Worm (Caenorhabditis elegans) whole organism, young adult: Measurements from ENCODE around the gene plk-3.

ENCODE experiments used
- B0336.3 ChIP-seq: fragments of 200-800 bp; sonication (Bioruptor generic); IDR thresholded peaks from 2 replicates; pipeline ENCODE4 v1.3.6; 2022; ENCODE audit warnings: missing genetic modification characterization, missing compliant biosample characterization
- C17E4.6 ChIP-seq: fragments of 200-800 bp; sonication (Bioruptor generic); IDR thresholded peaks from 2 replicates; pipeline ENCODE4 v1.3.6; 2022; ENCODE audit warnings: missing genetic modification reagents, missing genetic modification characterization, missing compliant biosample characterization
- D2030.7 ChIP-seq: fragments of 200-800 bp; sonication (Bioruptor generic); IDR thresholded peaks from 2 replicates; pipeline ENCODE4 v1.3.6; 2022; ENCODE audit warnings: missing genetic modification reagents, missing genetic modification characterization, missing compliant biosample characterization
- F22D6.2 ChIP-seq: sonication (generic microtip); optimal IDR thresholded peaks from 2 replicates; lab custom pipeline; 2016; ENCODE audit warnings: mild to moderate bottlenecking, missing genetic modification characterization, missing compliant biosample characterization
- F39B2.1 ChIP-seq: fragments of 200-800 bp; sonication (Bioruptor generic); IDR thresholded peaks from 2 replicates; pipeline ENCODE4 v1.3.6; 2022; ENCODE audit warnings: missing genetic modification reagents, missing genetic modification characterization, missing compliant biosample characterization
- F55B11.4 ChIP-seq: sonication (generic microtip); optimal IDR thresholded peaks from 2 replicates; lab custom pipeline; 2016; ENCODE audit warnings: missing compliant biosample characterization, missing genetic modification characterization, borderline replicate concordance; ENCODE audit not compliant: insufficient read depth
- F57A8.1 ChIP-seq: fragments of 200-800 bp; sonication (Bioruptor generic); optimal IDR thresholded peaks from 2 replicates; lab custom pipeline; 2018; ENCODE audit warnings: mild to moderate bottlenecking, missing genetic modification characterization, moderate library complexity, missing compliant biosample characterization
- K11D2.4 ChIP-seq: fragments of 200-800 bp; sonication (Bioruptor generic); IDR thresholded peaks from 2 replicates; pipeline ENCODE4 v1.3.6; 2022; ENCODE audit warnings: missing genetic modification reagents, missing genetic modification characterization, missing compliant biosample characterization
- Y56A3A.18 ChIP-seq: fragments of 200-800 bp; sonication (Bioruptor generic); IDR thresholded peaks from 2 replicates; pipeline ENCODE4 v1.3.6; 2022; ENCODE audit warnings: missing genetic modification reagents, missing genetic modification characterization, missing compliant biosample characterization
- Y67H2A.10 ChIP-seq: fragments of 200-800 bp; sonication (Bioruptor generic); conservative IDR thresholded peaks from 2 replicates; pipeline ENCODE4 v1.3.6; 2022; ENCODE audit warnings: missing genetic modification reagents, missing genetic modification characterization, missing compliant biosample characterization
- Y79H2A.3 ChIP-seq: fragments of 200-800 bp; sonication (Bioruptor generic); conservative IDR thresholded peaks from 2 replicates; pipeline ENCODE4 v1.3.6; 2022; ENCODE audit warnings: missing genetic modification reagents, missing genetic modification characterization, missing compliant biosample characterization
- attf-3 ChIP-seq: fragments of 200-800 bp; sonication (Bioruptor generic); conservative IDR thresholded peaks from 2 replicates; pipeline ENCODE4 v1.3.6; 2022; ENCODE audit warnings: missing genetic modification reagents, missing genetic modification characterization, missing compliant biosample characterization
- attf-6 ChIP-seq: fragments of 200-800 bp; sonication (Bioruptor generic); IDR thresholded peaks from 2 replicates; pipeline ENCODE4 v1.3.6; 2022; ENCODE audit warnings: missing genetic modification reagents, missing genetic modification characterization, missing compliant biosample characterization
- bed-2 ChIP-seq: fragments of 200-800 bp; sonication (Bioruptor generic); IDR thresholded peaks from 2 replicates; pipeline ENCODE4 v1.3.6; 2022; ENCODE audit warnings: missing genetic modification reagents, missing genetic modification characterization, missing compliant biosample characterization
- ceh-27 ChIP-seq: fragments of 200-800 bp; sonication (Bioruptor generic); optimal IDR thresholded peaks from 2 replicates; lab custom pipeline; 2018; ENCODE audit warnings: mild to moderate bottlenecking, missing genetic modification characterization, moderate library complexity, missing compliant biosample characterization
- ceh-79 ChIP-seq: sonication (generic microtip); optimal IDR thresholded peaks from 2 replicates; lab custom pipeline; 2017; ENCODE audit warnings: mild to moderate bottlenecking, missing genetic modification characterization, missing compliant biosample characterization
- chd-7 ChIP-seq: sonication (generic microtip); optimal IDR thresholded peaks from 2 replicates; lab custom pipeline; 2016; ENCODE audit warnings: mild to moderate bottlenecking, missing genetic modification characterization, moderate library complexity, missing compliant biosample characterization
- dox-1 ChIP-seq: fragments of 200-800 bp; sonication (Bioruptor generic); IDR thresholded peaks from 2 replicates; pipeline ENCODE4 v1.3.6; 2022; ENCODE audit warnings: missing genetic modification reagents, missing genetic modification characterization, missing compliant biosample characterization
- dpl-1 ChIP-seq: fragments of 150-350 bp; optimal IDR thresholded peaks from 2 replicates; lab custom pipeline; 2014; ENCODE audit warnings: missing biosample characterization, missing genetic modification reagents, missing genetic modification characterization
- efl-1 ChIP-seq: fragments of 150-350 bp; optimal IDR thresholded peaks from 2 replicates; lab custom pipeline; 2014; ENCODE audit warnings: missing biosample characterization, missing genetic modification reagents, missing genetic modification characterization
- ekl-4 ChIP-seq: fragments of 200-800 bp; sonication (Bioruptor generic); IDR thresholded peaks from 2 replicates; pipeline ENCODE4 v1.3.6; 2022; ENCODE audit warnings: missing genetic modification reagents, missing genetic modification characterization, missing compliant biosample characterization
- fkh-3 ChIP-seq: sonication (generic microtip); optimal IDR thresholded peaks from 2 replicates; lab custom pipeline; 2016; ENCODE audit warnings: mild to moderate bottlenecking, missing genetic modification characterization, missing compliant biosample characterization
- hlh-26 ChIP-seq: fragments of 200-800 bp; sonication (Bioruptor generic); conservative IDR thresholded peaks from 2 replicates; pipeline ENCODE4 v1.3.6; 2022; ENCODE audit warnings: missing genetic modification reagents, missing genetic modification characterization, missing compliant biosample characterization
- hsf-1 ChIP-seq: fragments of 200-800 bp; sonication (Bioruptor generic); IDR thresholded peaks from 2 replicates; pipeline ENCODE4 v1.3.6; 2022; ENCODE audit warnings: missing genetic modification reagents, missing genetic modification characterization, missing compliant biosample characterization
- lag-1 ChIP-seq: fragments of 200-800 bp; sonication (Bioruptor generic); IDR thresholded peaks from 2 replicates; pipeline ENCODE4 v1.3.6; 2022; ENCODE audit warnings: missing genetic modification reagents, missing genetic modification characterization, missing compliant biosample characterization
- let-607 ChIP-seq, 2 experiments: fragments of 200-800 bp in 1 of 2; sonication (Bioruptor generic) in 1 of 2; sonication (generic microtip) in 1 of 2; optimal IDR thresholded peaks; 2 replicates each; lab custom pipeline; 2016 to 2018; ENCODE audit warnings: mild to moderate bottlenecking in 2 of 2, missing compliant biosample characterization in 2 of 2, missing genetic modification characterization in 2 of 2, moderate library complexity in 2 of 2, missing genotype in 1 of 2
- lin-26 ChIP-seq: fragments of 200-800 bp; sonication (Bioruptor generic); IDR thresholded peaks from 2 replicates; pipeline ENCODE4 v1.3.6; 2022; ENCODE audit warnings: missing genetic modification reagents, missing genetic modification characterization, missing compliant biosample characterization
- lsl-1 ChIP-seq: fragments of 200-800 bp; sonication (Bioruptor generic); optimal IDR thresholded peaks from 2 replicates; lab custom pipeline; 2018; ENCODE audit warnings: mild to moderate bottlenecking, missing genetic modification characterization, moderate library complexity, missing compliant biosample characterization
- lsy-27 ChIP-seq: sonication (generic microtip); optimal IDR thresholded peaks from 2 replicates; lab custom pipeline; 2017; ENCODE audit warnings: missing genetic modification characterization, mild to moderate bottlenecking, missing compliant biosample characterization, antibody characterized with exemption, missing genotype, borderline replicate concordance; ENCODE audit not compliant: insufficient read depth
- madf-8 ChIP-seq: fragments of 200-800 bp; sonication (Bioruptor generic); conservative IDR thresholded peaks from 2 replicates; pipeline ENCODE4 v1.3.6; 2022; ENCODE audit warnings: missing genetic modification reagents, missing genetic modification characterization, missing compliant biosample characterization
- mes-4 ChIP-seq: sonication (generic microtip); optimal IDR thresholded peaks from 2 replicates; lab custom pipeline; 2016; ENCODE audit warnings: missing genotype, missing genetic modification characterization, missing compliant biosample characterization
- mxl-1 ChIP-seq: sonication (generic microtip); optimal IDR thresholded peaks from 2 replicates; lab custom pipeline; 2016; ENCODE audit warnings: missing genetic modification characterization, missing compliant biosample characterization
- nfya-2 ChIP-seq: fragments of 200-800 bp; sonication (Bioruptor generic); IDR thresholded peaks from 2 replicates; pipeline ENCODE4 v1.3.6; 2022; ENCODE audit warnings: missing genetic modification reagents, missing genetic modification characterization, missing compliant biosample characterization
- nhr-120 ChIP-seq: fragments of 200-800 bp; sonication (Bioruptor generic); IDR thresholded peaks from 2 replicates; pipeline ENCODE4 v1.3.6; 2022; ENCODE audit warnings: missing genetic modification characterization, missing compliant biosample characterization
- nhr-179 ChIP-seq: sonication (generic microtip); optimal IDR thresholded peaks from 2 replicates; lab custom pipeline; 2016; ENCODE audit warnings: mild to moderate bottlenecking, missing genetic modification characterization, missing compliant biosample characterization
- nhr-27 ChIP-seq: fragments of 200-800 bp; sonication (Bioruptor generic); optimal IDR thresholded peaks from 2 replicates; lab custom pipeline; 2018; ENCODE audit warnings: mild to moderate bottlenecking, missing genetic modification characterization, moderate library complexity, missing compliant biosample characterization
- repo-1 ChIP-seq: sonication (generic microtip); optimal IDR thresholded peaks from 2 replicates; lab custom pipeline; 2017; ENCODE audit warnings: mild to moderate bottlenecking, missing genetic modification characterization, missing compliant biosample characterization
- rpc-1 ChIP-seq, 2 experiments: fragments of 150-350 bp in 1 of 2; sonication (generic microtip) in 1 of 2; optimal IDR thresholded peaks; 2 replicates each; lab custom pipeline; 2014 to 2018; ENCODE audit warnings: missing biosample characterization in 1 of 2, missing genetic modification characterization in 1 of 2, missing genetic modification reagents in 1 of 2, missing genotype in 1 of 2
- sea-2 ChIP-seq: fragments of 200-800 bp; sonication (Bioruptor generic); IDR thresholded peaks from 2 replicates; pipeline ENCODE4 v1.3.6; 2022; ENCODE audit warnings: missing genetic modification characterization, missing compliant biosample characterization
- snpc-1.3 ChIP-seq: sonication (generic microtip); optimal IDR thresholded peaks from 2 replicates; lab custom pipeline; 2017; ENCODE audit warnings: missing genetic modification characterization, mild to moderate bottlenecking, missing compliant biosample characterization, antibody characterized with exemption, moderate library complexity, missing genotype, missing genetic modification reagents; ENCODE audit not compliant: insufficient read depth
- snpc-4 ChIP-seq, 5 experiments: fragments of 150-350 bp in 1 of 5; sonication (generic microtip) in 4 of 5; optimal IDR thresholded peaks; 2 replicates each; lab custom pipeline; 2014 to 2018; ENCODE audit warnings: missing genetic modification characterization in 5 of 5, missing biosample characterization in 3 of 5, antibody characterized with exemption in 2 of 5, mild to moderate bottlenecking in 2 of 5, missing compliant biosample characterization in 2 of 5, missing genotype in 2 of 5, moderate library complexity in 2 of 5, missing genetic modification reagents in 1 of 5
- somi-1 ChIP-seq: fragments of 200-800 bp; sonication (Bioruptor generic); optimal IDR thresholded peaks from 2 replicates; lab custom pipeline; 2018; ENCODE audit warnings: mild to moderate bottlenecking, missing genetic modification characterization, missing compliant biosample characterization
- tbp1 ChIP-seq: fragments of 200-800 bp; sonication (Bioruptor generic); optimal IDR thresholded peaks from 2 replicates; lab custom pipeline; 2018; ENCODE audit warnings: mild to moderate bottlenecking, missing genetic modification characterization, missing compliant biosample characterization
- tlf-1 ChIP-seq: fragments of 200-800 bp; sonication (Bioruptor generic); optimal IDR thresholded peaks from 2 replicates; lab custom pipeline; 2018; ENCODE audit warnings: mild to moderate bottlenecking, missing genetic modification characterization, missing compliant biosample characterization
- zim-3 ChIP-seq: sonication (generic microtip); optimal IDR thresholded peaks from 2 replicates; lab custom pipeline; 2017; ENCODE audit warnings: mild to moderate bottlenecking, missing genetic modification characterization, moderate library complexity, missing compliant biosample characterization
- ztf-26 ChIP-seq: sonication (generic microtip); optimal IDR thresholded peaks from 2 replicates; lab custom pipeline; 2017; ENCODE audit warnings: missing genetic modification characterization, missing compliant biosample characterization
- ztf-3 ChIP-seq: fragments of 200-800 bp; sonication (Bioruptor generic); optimal IDR thresholded peaks from 2 replicates; lab custom pipeline; 2018; ENCODE audit warnings: mild to moderate bottlenecking, missing genetic modification characterization, missing compliant biosample characterization

The plk-3 gene

ce11 chrIV:7510829-7511228, 37.8 kb upstream of the plk-3 start (continued):
- TF ChIP-seq C17E4.6 = no peak
- no peak for TF ChIP-seq chd-7
- TF ChIP-seq lsy-27 = no peak
- TF ChIP-seq Y79H2A.3 (GFP tag; lab: Robert Waterston, UW) = no peak
- TF ChIP-seq hsf-1 (GFP tag; lab: Robert Waterston, UW) = no peak
- TF ChIP-seq mxl-1 (tag; lab: Kevin White, UChicago) = no peak
- no peak for TF ChIP-seq rpc-1 (optimal IDR thresholded peaks at IDR 0.05; lab: Kevin White, UChicago)
- TF ChIP-seq rpc-1 (tag; optimal IDR thresholded peaks at IDR 0.05; lab: Kevin White, UChicago) = no peak
- no peak for TF ChIP-seq tlf-1 (GFP tag; lab: Kevin White, UChicago)
- TF ChIP-seq let-607 (tag; optimal IDR thresholded peaks at IDR 0.05; lab: Kevin White, UChicago) = no peak
- TF ChIP-seq bed-2 = no peak
- TF ChIP-seq ceh-79 (tag; lab: Kevin White, UChicago) = no peak
- no peak for TF ChIP-seq attf-6 (GFP tag; lab: Robert Waterston, UW)

ce11 chrIV:7508850-7509249, 35.8 kb upstream of the plk-3 start:
- TF ChIP-seq fkh-3 = no peak
- TF ChIP-seq dox-1 (GFP tag; lab: Robert Waterston, UW) = no peak
- no peak for TF ChIP-seq D2030.7 (GFP tag; lab: Robert Waterston, UW)
- no peak for TF ChIP-seq lag-1 (GFP tag; lab: Robert Waterston, UW)
- no peak for TF ChIP-seq ekl-4 (GFP tag; lab: Robert Waterston, UW)
- no peak for TF ChIP-seq snpc-1.3 (tag; lab: Kevin White, UChicago)
- TF ChIP-seq F39B2.1 (GFP tag; lab: Robert Waterston, UW) = no peak
- no peak for TF ChIP-seq nhr-120 (GFP tag; lab: Robert Waterston, UW)
- no peak for TF ChIP-seq snpc-4 (GFP tag; optimal IDR thresholded peaks at IDR 0.05; lab: Kevin White, UChicago)
- TF ChIP-seq snpc-4 (tag; optimal IDR thresholded peaks at IDR 0.05; lab: Kevin White, UChicago) = no peak
- no peak for TF ChIP-seq ceh-27 (GFP tag; lab: Kevin White, UChicago)
- no peak for TF ChIP-seq let-607 (tag; optimal IDR thresholded peaks at IDR 0.05; lab: Kevin White, UChicago)
- TF ChIP-seq dpl-1 = peak; percentile 40
- TF ChIP-seq ztf-26 (tag; lab: Kevin White, UChicago) = no peak
- TF ChIP-seq sea-2 (GFP tag; lab: Robert Waterston, UW) = no peak
- TF ChIP-seq tbp1 (GFP tag; lab: Kevin White, UChicago) = no peak
- no peak for TF ChIP-seq F57A8.1 (GFP tag; lab: Kevin White, UChicago)
- no peak for TF ChIP-seq Y56A3A.18 (GFP tag; lab: Robert Waterston, UW)
- peak; percentile 35; the same call in 1 of the 2 replicates for TF ChIP-seq attf-3 (GFP tag; lab: Robert Waterston, UW)
- TF ChIP-seq nhr-179 = no peak
- no peak for TF ChIP-seq nfya-2 (GFP tag; lab: Robert Waterston, UW)
- no peak for TF ChIP-seq B0336.3
- TF ChIP-seq madf-8 (GFP tag; lab: Robert Waterston, UW) = no peak
- TF ChIP-seq F22D6.2 (tag; lab: Kevin White, UChicago) = no peak
- TF ChIP-seq ztf-3 (GFP tag; lab: Kevin White, UChicago) = no peak
- no peak for TF ChIP-seq somi-1 (GFP tag; lab: Kevin White, UChicago)
- TF ChIP-seq K11D2.4 = no peak
- peak; percentile 79 for TF ChIP-seq lsl-1 (GFP tag; lab: Kevin White, UChicago)
- TF ChIP-seq lin-26 (GFP tag; lab: Robert Waterston, UW) = no peak
- no peak for TF ChIP-seq Y79H2A.3 (GFP tag; lab: Robert Waterston, UW)
- no peak for TF ChIP-seq zim-3 (tag; lab: Kevin White, UChicago)
- TF ChIP-seq repo-1 = no peak
- no peak for TF ChIP-seq chd-7
- TF ChIP-seq Y67H2A.10 (GFP tag; lab: Robert Waterston, UW) = no peak
- no peak for TF ChIP-seq nhr-27
- no peak for TF ChIP-seq F55B11.4 (tag; lab: Kevin White, UChicago)
- TF ChIP-seq mes-4 (tag; lab: Kevin White, UChicago) = no peak
- no peak for TF ChIP-seq hlh-26 (GFP tag; lab: Robert Waterston, UW)
- TF ChIP-seq efl-1 (GFP tag; lab: Kevin White, UChicago) = peak; percentile 51
